Fruit fly (Drosophila melanogaster) whole organism: ENCODE measurements around the gene dpr5.

Experiments used
- CG8478 ChIP-seq: fragments of >200 bp; optimal IDR thresholded peaks from 2 replicates; lab custom pipeline; 2018; ENCODE audit warnings: inconsistent platforms
- Dll ChIP-seq: fragments of >200 bp; optimal IDR thresholded peaks from 2 replicates; lab custom pipeline; 2017
- EcR ChIP-seq, 2 experiments: fragments of >200 bp; optimal IDR thresholded peaks; 2 replicates each; lab custom pipeline; 2017; ENCODE audit warnings: missing biosample characterization in 2 of 2, missing genetic modification characterization in 2 of 2, missing genetic modification reagents in 2 of 2
- pan ChIP-seq: fragments of >200 bp; optimal IDR thresholded peaks from 2 replicates; lab custom pipeline; 2017
- psq ChIP-seq: fragments of >200 bp; optimal IDR thresholded peaks from 2 replicates; lab custom pipeline; 2017
- usp ChIP-seq: fragments of >200 bp; optimal IDR thresholded peaks from 2 replicates; lab custom pipeline; 2017; ENCODE audit warnings: missing biosample characterization, missing genetic modification characterization, mixed read lengths

Gene dpr5

DNA sequence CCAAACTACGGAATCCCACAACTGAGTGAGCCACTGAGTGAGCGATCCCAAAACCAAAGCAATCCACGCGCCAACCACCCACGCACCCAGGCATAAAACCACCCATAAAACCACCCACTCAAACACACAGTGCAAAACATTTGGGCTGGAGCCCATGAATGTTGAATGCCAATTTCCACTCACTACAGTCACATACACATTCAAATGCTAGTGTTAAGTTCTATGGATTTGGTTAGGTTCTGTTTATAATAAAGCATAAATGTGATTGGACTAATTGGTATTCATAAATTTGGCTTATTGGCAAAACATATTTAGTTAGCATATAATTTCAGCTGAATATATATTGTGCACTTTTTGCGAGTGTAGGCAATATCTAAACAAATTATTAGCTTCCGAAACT is 30.0 kb upstream of the dpr5 start:
- no peak for TF ChIP-seq usp (GFP tag; lab: Kevin White, UChicago)
- no peak for TF ChIP-seq pan (lab: Kevin White, UChicago)
- no peak for TF ChIP-seq CG8478
- TF ChIP-seq EcR (GFP tag; optimal IDR thresholded peaks at IDR 0.05; lab: Kevin White, UChicago) = no peak
- TF ChIP-seq Dll (lab: Kevin White, UChicago) = no peak

DNA sequence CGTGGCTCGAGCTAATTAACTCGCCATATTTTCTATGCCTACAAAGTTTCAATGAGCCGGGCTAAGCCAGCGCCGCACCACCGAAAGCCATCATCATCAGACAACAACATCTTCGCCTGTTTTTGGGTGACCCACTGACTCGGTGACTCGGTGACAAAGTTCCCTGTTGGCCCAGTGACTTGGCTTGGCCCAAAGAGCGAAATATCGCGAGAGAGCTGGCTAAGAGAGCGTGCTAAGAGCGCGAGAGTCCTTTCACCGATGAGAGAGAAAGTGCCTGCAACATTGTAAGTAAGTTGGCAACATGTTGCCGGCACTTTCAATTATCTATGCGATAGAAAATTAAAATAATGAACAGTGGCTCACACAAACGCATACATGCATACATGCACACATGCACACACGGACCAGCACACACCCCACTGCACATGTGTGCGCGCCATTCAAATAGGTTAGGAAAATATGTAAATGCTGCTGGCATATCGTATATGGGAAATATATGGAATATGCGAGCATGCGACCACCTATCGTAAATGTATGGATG is 16.4 kb upstream of the dpr5 start:
- TF ChIP-seq pan (lab: Kevin White, UChicago) (no peak), psq (no peak), CG8478 (no peak), Dll (lab: Kevin White, UChicago) (no peak), EcR (GFP tag; optimal IDR thresholded peaks at IDR 0.05; lab: Kevin White, UChicago) (no peak), usp (GFP tag; lab: Kevin White, UChicago) (no peak)

dm6 chr3R:11490269-11490668 is 9.5 kb upstream of the dpr5 start:
- no peak for TF ChIP-seq Dll (lab: Kevin White, UChicago)
- no peak for TF ChIP-seq CG8478
- TF ChIP-seq pan (lab: Kevin White, UChicago) = no peak
- TF ChIP-seq psq = no peak
- no peak for TF ChIP-seq usp (GFP tag; lab: Kevin White, UChicago)
- no peak for TF ChIP-seq EcR (GFP tag; optimal IDR thresholded peaks at IDR 0.05; lab: Kevin White, UChicago)

DNA sequence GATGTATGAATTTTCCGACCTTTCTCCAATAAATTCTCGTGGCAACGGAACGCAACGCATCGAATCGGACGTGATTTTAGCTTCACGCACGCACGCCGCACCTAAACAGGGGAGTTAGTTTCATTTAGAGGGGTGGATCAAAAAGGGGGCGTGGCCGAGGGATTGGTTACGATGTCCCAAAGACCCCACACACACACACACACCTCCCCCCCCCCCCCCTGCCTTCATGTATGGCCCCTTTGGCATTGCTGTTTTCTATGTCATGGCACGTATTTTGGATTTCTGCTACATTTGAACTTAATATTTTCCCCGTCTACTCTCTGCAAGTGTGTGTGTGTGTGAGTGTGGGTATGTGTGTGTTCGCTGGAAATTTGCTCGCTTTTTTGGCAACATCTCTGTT is 32.1 kb downstream of the dpr5 start:
- TF ChIP-seq usp (GFP tag; lab: Kevin White, UChicago) (no peak), psq (no peak), EcR (GFP tag; optimal IDR thresholded peaks at IDR 0.05; lab: Kevin White, UChicago) (no peak), Dll (lab: Kevin White, UChicago) (no peak), pan (lab: Kevin White, UChicago) (no peak), CG8478 (no peak)

dm6 chr3R:11542899-11543619 is 43.3 kb downstream of the dpr5 start, which contains the start of gene dpr4:
Gene dpr4 (minus strand): TSS chr3R:11542949.
- TF ChIP-seq EcR (GFP tag; optimal IDR thresholded peaks at IDR 0.05; lab: Kevin White, UChicago) (no peak), psq (no peak), Dll (lab: Kevin White, UChicago) (no peak), pan (lab: Kevin White, UChicago) (no peak), CG8478 (no peak), usp (GFP tag; lab: Kevin White, UChicago) (no peak)

dm6 chr3R:11544150-11544549 is 44.4 kb downstream of the dpr5 start:
- TF ChIP-seq EcR (GFP tag; optimal IDR thresholded peaks at IDR 0.05; lab: Kevin White, UChicago) = no peak
- no peak for TF ChIP-seq psq
- TF ChIP-seq pan (lab: Kevin White, UChicago) = no peak
- TF ChIP-seq usp (GFP tag; lab: Kevin White, UChicago) = no peak
- TF ChIP-seq CG8478 = no peak
- no peak for TF ChIP-seq Dll (lab: Kevin White, UChicago)

dm6 chr3R:11551071-11551470 is 51.3 kb downstream of the dpr5 start:
- no peak for TF ChIP-seq EcR (GFP tag; optimal IDR thresholded peaks at IDR 0.05; lab: Kevin White, UChicago)
- no peak for TF ChIP-seq pan (lab: Kevin White, UChicago)
- no peak for TF ChIP-seq psq
- no peak for TF ChIP-seq usp (GFP tag; lab: Kevin White, UChicago)
- no peak for TF ChIP-seq CG8478
- no peak for TF ChIP-seq Dll (lab: Kevin White, UChicago)

dm6 chr3R:11553845-11554244 is 54.1 kb downstream of the dpr5 start, which contains the start of gene CG14708:
Gene CG14708 (plus strand): TSS chr3R:11554145.
- TF ChIP-seq pan (lab: Kevin White, UChicago) (no peak), Dll (lab: Kevin White, UChicago) (no peak)

- TF ChIP-seq Dll (lab: Kevin White, UChicago) = no peak
- TF ChIP-seq psq = no peak
- TF ChIP-seq EcR (GFP tag; optimal IDR thresholded peaks at IDR 0.05; lab: Kevin White, UChicago) = no peak
- no peak for TF ChIP-seq usp (GFP tag; lab: Kevin White, UChicago)
- no peak for TF ChIP-seq CG8478
- no peak for TF ChIP-seq pan (lab: Kevin White, UChicago)
Measured at dm6 chr3R:11554982-11555381, 55.2 kb downstream of the dpr5 start.
